Fruit fly (Drosophila melanogaster) whole organism, embryonic: ENCODE measurements around the gene CG7248.

Experiments
- Awh ChIP-seq: fragments of 200-800 bp; sonication (Bioruptor generic); IDR thresholded peaks from 2 replicates; pipeline ENCODE4, ENCODE4 v1.3.6; 2022; ENCODE audit warnings: missing biosample characterization, missing genetic modification characterization
- Bteb2 ChIP-seq: fragments of 200-800 bp; sonication (Bioruptor generic); optimal IDR thresholded peaks from 2 replicates; lab custom pipeline; 2016; ENCODE audit warnings: missing biosample characterization, missing genetic modification characterization
- CG10654 ChIP-seq: fragments of 200-800 bp; sonication (Bioruptor generic); optimal IDR thresholded peaks from 2 replicates; lab custom pipeline; 2016; ENCODE audit warnings: missing biosample characterization, missing genetic modification characterization
- CG10959 ChIP-seq: fragments of 200-800 bp; sonication (Bioruptor generic); IDR thresholded peaks from 2 replicates; pipeline ENCODE4 v1.3.6; 2022; ENCODE audit warnings: missing biosample characterization, missing genetic modification characterization
- CG11247 ChIP-seq: fragments of 200-800 bp; sonication (Bioruptor generic); IDR thresholded peaks from 2 replicates; pipeline ENCODE4 v1.3.6; 2022; ENCODE audit warnings: missing biosample characterization, missing genetic modification characterization
- CG12071 ChIP-seq: fragments of 200-800 bp; sonication (Bioruptor generic); optimal IDR thresholded peaks from 3 replicates; lab custom pipeline; 2018; ENCODE audit warnings: missing biosample characterization, mild to moderate bottlenecking, missing genetic modification characterization
- CG1233 ChIP-seq: fragments of 200-800 bp; sonication (Bioruptor generic); optimal IDR thresholded peaks from 4 replicates; lab custom pipeline; 2018; ENCODE audit warnings: missing biosample characterization, mild to moderate bottlenecking, missing genetic modification characterization
- CG12942 ChIP-seq: fragments of 200-800 bp; sonication (Bioruptor generic); optimal IDR thresholded peaks from 3 replicates; lab custom pipeline; 2016; ENCODE audit warnings: missing biosample characterization, missing genetic modification characterization
- CG14441 ChIP-seq: fragments of 200-800 bp; sonication (Bioruptor generic); IDR thresholded peaks from 2 replicates; pipeline ENCODE4 v1.3.6; 2022; ENCODE audit warnings: missing biosample characterization, missing genetic modification characterization
- CG14667 ChIP-seq: fragments of 200-800 bp; sonication (Bioruptor generic); IDR thresholded peaks from 2 replicates; pipeline ENCODE4 v1.3.6; 2022; ENCODE audit warnings: missing biosample characterization, missing genetic modification characterization
- CG15011 ChIP-seq: fragments of 200-800 bp; sonication (Bioruptor generic); optimal IDR thresholded peaks from 3 replicates; lab custom pipeline; 2018; ENCODE audit warnings: missing biosample characterization, mild to moderate bottlenecking, missing genetic modification characterization
- CG2712 ChIP-seq: fragments of 200-800 bp; optimal IDR thresholded peaks from 3 replicates; lab custom pipeline; 2019; ENCODE audit warnings: missing biosample characterization, mild to moderate bottlenecking, missing genetic modification characterization, moderate library complexity
- CG2889 ChIP-seq: fragments of 200-800 bp; sonication (Bioruptor generic); IDR thresholded peaks from 3 replicates; pipeline ENCODE4 v1.3.6; 2022; ENCODE audit warnings: missing biosample characterization, missing genetic modification characterization
- CG31224 ChIP-seq: fragments of 200-800 bp; sonication (Bioruptor generic); IDR thresholded peaks from 2 replicates; pipeline ENCODE4 v1.3.6; 2022; ENCODE audit warnings: missing biosample characterization, missing genetic modification characterization
- CG32772 ChIP-seq: fragments of 200-800 bp; sonication (Bioruptor generic); IDR thresholded peaks from 2 replicates; pipeline ENCODE4 v1.3.6; 2022; ENCODE audit warnings: missing biosample characterization, missing genetic modification characterization
- CG3407 ChIP-seq: fragments of 200-800 bp; sonication (Bioruptor generic); optimal IDR thresholded peaks from 2 replicates; lab custom pipeline; 2018; ENCODE audit warnings: missing biosample characterization, mild to moderate bottlenecking, missing genetic modification characterization
- CG3726 ChIP-seq: fragments of 200-800 bp; sonication (Bioruptor generic); IDR thresholded peaks from 3 replicates; pipeline ENCODE4, ENCODE4 v1.3.6; 2022; ENCODE audit warnings: missing biosample characterization, missing genetic modification characterization
- CG42726 ChIP-seq: fragments of 200-800 bp; sonication (Bioruptor generic); IDR thresholded peaks from 2 replicates; pipeline ENCODE4 v1.3.6; 2022; ENCODE audit warnings: missing biosample characterization, missing genetic modification characterization; ENCODE audit not compliant: partially characterized antibody
- CG43689 ChIP-seq: fragments of 200-800 bp; sonication (Bioruptor generic); IDR thresholded peaks from 2 replicates; pipeline ENCODE4 v1.3.6; 2022; ENCODE audit warnings: missing biosample characterization, missing genetic modification characterization
- CG5180 ChIP-seq: fragments of 200-800 bp; sonication (Bioruptor generic); optimal IDR thresholded peaks from 3 replicates; lab custom pipeline; 2017; ENCODE audit warnings: missing biosample characterization, missing genetic modification characterization, mild to moderate bottlenecking, moderate library complexity, missing genetic modification reagents
- CG6254 ChIP-seq: fragments of 200-800 bp; sonication (Bioruptor generic); optimal IDR thresholded peaks from 3 replicates; lab custom pipeline; 2017; ENCODE audit warnings: mild to moderate bottlenecking, missing biosample characterization, missing genetic modification reagents, missing genetic modification characterization
- CG8089 ChIP-seq: fragments of 200-800 bp; sonication (Bioruptor generic); optimal IDR thresholded peaks from 3 replicates; lab custom pipeline; 2016; ENCODE audit warnings: missing biosample characterization, missing genetic modification characterization
- CG8290 ChIP-seq, 3 experiments: fragments of 200-800 bp; sonication (Bioruptor generic); optimal IDR thresholded peaks; 2 replicates each; lab custom pipeline; 2016 to 2019; ENCODE audit warnings: missing biosample characterization in 3 of 3, missing genetic modification characterization in 3 of 3, mild to moderate bottlenecking in 2 of 3, moderate library complexity in 1 of 3
- CG9437 ChIP-seq: fragments of 200-800 bp; sonication (Bioruptor generic); optimal IDR thresholded peaks from 2 replicates; lab custom pipeline; 2018; ENCODE audit warnings: missing biosample characterization, mild to moderate bottlenecking, missing genetic modification characterization
- CG9727 ChIP-seq: fragments of 200-800 bp; sonication (Bioruptor generic); optimal IDR thresholded peaks from 3 replicates; lab custom pipeline; 2017; ENCODE audit warnings: missing biosample characterization, mild to moderate bottlenecking, missing genetic modification characterization
- D19A ChIP-seq: fragments of 200-800 bp; optimal IDR thresholded peaks from 3 replicates; lab custom pipeline; 2019; ENCODE audit warnings: missing biosample characterization, mild to moderate bottlenecking, missing genetic modification characterization, moderate library complexity
- HLH3B ChIP-seq: fragments of 200-800 bp; sonication (Bioruptor generic); IDR thresholded peaks from 2 replicates; pipeline ENCODE4 v1.3.6; 2022; ENCODE audit warnings: missing biosample characterization, missing genetic modification characterization
- HLH54F ChIP-seq: fragments of 200-800 bp; sonication (Bioruptor generic); optimal IDR thresholded peaks from 3 replicates; lab custom pipeline; 2016; ENCODE audit warnings: missing biosample characterization, missing genetic modification characterization
- Lpt ChIP-seq: fragments of >200 bp; optimal IDR thresholded peaks from 2 replicates; lab custom pipeline; 2018; ENCODE audit warnings: missing biosample characterization, missing genetic modification characterization
- Mad ChIP-seq: fragments of 200-800 bp; sonication (Bioruptor generic); optimal IDR thresholded peaks from 2 replicates; lab custom pipeline; 2016; ENCODE audit warnings: missing biosample characterization, missing genetic modification characterization
- Mes4 ChIP-seq: fragments of 200-800 bp; sonication (Bioruptor generic); optimal IDR thresholded peaks from 2 replicates; lab custom pipeline; 2016; ENCODE audit warnings: missing biosample characterization, missing genetic modification characterization
- TFAM ChIP-seq: fragments of 200-800 bp; sonication (Bioruptor generic); optimal IDR thresholded peaks from 2 replicates; lab custom pipeline; 2017; ENCODE audit warnings: missing biosample characterization, missing genetic modification characterization, inconsistent platforms
- Trl ChIP-seq, 3 experiments: fragments of >200 bp in 2 of 3; fragments of 200-800 bp in 1 of 3; sonication (Bioruptor generic) in 1 of 3; optimal IDR thresholded peaks; 2 replicates in 1 of 3; 3 replicates in 2 of 3; lab custom pipeline; 2016 to 2017; ENCODE audit warnings: missing biosample characterization in 1 of 3, missing genetic modification characterization in 1 of 3
- ase ChIP-seq: fragments of 200-800 bp; sonication (Bioruptor generic); IDR thresholded peaks from 3 replicates; pipeline ENCODE4 v1.3.6; 2022; ENCODE audit warnings: missing biosample characterization, missing genetic modification characterization
- bab2 ChIP-seq: fragments of 200-800 bp; sonication (Bioruptor generic); optimal IDR thresholded peaks from 2 replicates; lab custom pipeline; 2016; ENCODE audit warnings: missing biosample characterization, missing genetic modification characterization
- cad ChIP-seq: fragments of >200 bp; optimal IDR thresholded peaks from 2 replicates; lab custom pipeline; 2017; ENCODE audit warnings: missing biosample characterization, missing genetic modification characterization
- corto ChIP-seq: fragments of 200-800 bp; sonication (Bioruptor generic); optimal IDR thresholded peaks from 2 replicates; lab custom pipeline; 2016; ENCODE audit warnings: missing biosample characterization, mild to moderate bottlenecking, missing genetic modification characterization, moderate library complexity
- dmrt99B ChIP-seq: fragments of 200-800 bp; sonication (Bioruptor generic); optimal IDR thresholded peaks from 2 replicates; lab custom pipeline; 2018; ENCODE audit warnings: missing biosample characterization, mild to moderate bottlenecking, missing genetic modification characterization, moderate library complexity
- fd3F ChIP-seq: fragments of 200-800 bp; sonication (Bioruptor generic); optimal IDR thresholded peaks from 2 replicates; lab custom pipeline; 2018; ENCODE audit warnings: missing biosample characterization, mild to moderate bottlenecking, missing genetic modification characterization, moderate library complexity
- ftz-f1 ChIP-seq: fragments of 200-800 bp; sonication (Bioruptor generic); optimal IDR thresholded peaks from 2 replicates; lab custom pipeline; 2016; ENCODE audit warnings: missing biosample characterization, missing genetic modification characterization
- gcm ChIP-seq: fragments of 200-800 bp; sonication (Bioruptor generic); optimal IDR thresholded peaks from 2 replicates; lab custom pipeline; 2019; ENCODE audit warnings: missing biosample characterization, mild to moderate bottlenecking, missing genetic modification characterization, moderate library complexity
- gro ChIP-seq: fragments of 200-800 bp; sonication (Bioruptor generic); optimal IDR thresholded peaks from 2 replicates; lab custom pipeline; 2016; ENCODE audit warnings: missing biosample characterization, missing genetic modification characterization
- mam ChIP-seq: fragments of 200-800 bp; sonication (Bioruptor generic); optimal IDR thresholded peaks from 3 replicates; lab custom pipeline; 2016; ENCODE audit warnings: missing biosample characterization, missing genetic modification characterization
- nau ChIP-seq: fragments of 200-800 bp; sonication (Bioruptor generic); optimal IDR thresholded peaks from 3 replicates; lab custom pipeline; 2017; ENCODE audit warnings: missing biosample characterization, mild to moderate bottlenecking, missing genetic modification characterization, missing genetic modification reagents
- org-1 ChIP-seq: fragments of 200-800 bp; sonication (Bioruptor generic); optimal IDR thresholded peaks from 2 replicates; lab custom pipeline; 2017; ENCODE audit warnings: missing biosample characterization, missing genetic modification characterization
- pzg ChIP-seq: fragments of 200-800 bp; sonication (Bioruptor generic); optimal IDR thresholded peaks from 3 replicates; lab custom pipeline; 2018; ENCODE audit warnings: missing biosample characterization, mild to moderate bottlenecking, missing genetic modification characterization, moderate library complexity
- run ChIP-seq: fragments of 200-800 bp; sonication (Bioruptor generic); optimal IDR thresholded peaks from 3 replicates; lab custom pipeline; 2018; ENCODE audit warnings: missing biosample characterization, mild to moderate bottlenecking, missing genetic modification characterization
- sens-2 ChIP-seq: fragments of 200-800 bp; sonication (Bioruptor generic); IDR thresholded peaks from 2 replicates; pipeline ENCODE4 v1.3.6; 2022; ENCODE audit warnings: missing biosample characterization, missing genetic modification characterization
- sna ChIP-seq: fragments of 200-800 bp; sonication (Bioruptor generic); IDR thresholded peaks from 2 replicates; pipeline ENCODE4 v1.3.6; 2022; ENCODE audit warnings: missing biosample characterization, missing genetic modification characterization; ENCODE audit not compliant: partially characterized antibody
- trem ChIP-seq: fragments of 200-800 bp; optimal IDR thresholded peaks from 3 replicates; lab custom pipeline; 2019; ENCODE audit warnings: missing biosample characterization, mild to moderate bottlenecking, missing genetic modification characterization, moderate library complexity
- zen ChIP-seq: fragments of 200-800 bp; sonication (Bioruptor generic); optimal IDR thresholded peaks from 3 replicates; lab custom pipeline; 2018; ENCODE audit warnings: missing biosample characterization, mild to moderate bottlenecking, missing genetic modification characterization, moderate library complexity

The CG7248 gene

dm6 chr3L:11992960-11993359 is 39.1 kb downstream of the CG7248 start, which contains the start of gene viaf (continued):
- TF ChIP-seq CG5180 (GFP tag; lab: Kevin White, UChicago) (no peak), CG10959 (GFP tag; lab: Robert Waterston, UW) (no peak), CG1233 (GFP tag; lab: Kevin White, UChicago) (no peak), CG3407 (GFP tag; lab: Kevin White, UChicago) (no peak), ase (no peak; the same call in 2 of the 3 replicates), CG32772 (GFP tag; lab: Robert Waterston, UW) (no peak), gro (no peak), HLH54F (GFP tag; lab: Kevin White, UChicago) (no peak), Bteb2 (GFP tag; lab: Kevin White, UChicago) (no peak), nau (GFP tag; lab: Kevin White, UChicago) (no peak), CG9437 (GFP tag; lab: Kevin White, UChicago) (no peak), CG9727 (peak; percentile 43), CG14667 (GFP tag; lab: Robert Waterston, UW) (no peak), CG2889 (GFP tag; lab: Robert Waterston, UW) (no peak), dmrt99B (tag; lab: Kevin White, UChicago) (no peak), CG14441 (GFP tag; lab: Robert Waterston, UW) (peak; percentile 30), CG8089 (GFP tag; lab: Kevin White, UChicago) (no peak), CG10654 (GFP tag; lab: Kevin White, UChicago) (peak; percentile 49), zen (peak; percentile 30), CG12942 (GFP tag; lab: Kevin White, UChicago) (peak; percentile 42), CG43689 (GFP tag; lab: Robert Waterston, UW) (no peak), D19A (tag; lab: Kevin White, UChicago) (no peak), ftz-f1 (GFP tag; lab: Kevin White, UChicago) (no peak), Mes4 (no peak), Trl (optimal IDR thresholded peaks at IDR 0.05; lab: Kevin White, UChicago) (no peak), Trl (GFP tag; optimal IDR thresholded peaks at IDR 0.05; lab: Kevin White, UChicago) (no peak), Awh (no peak), org-1 (no peak), CG2712 (peak; percentile 79), sna (GFP tag; lab: Robert Waterston, UW) (peak; percentile 94), Lpt (GFP tag; lab: Kevin White, UChicago) (no peak), gcm (GFP tag; lab: Kevin White, UChicago) (no peak), CG11247 (GFP tag; lab: Robert Waterston, UW) (peak; percentile 25; the same call in 1 of the 2 replicates), CG3726 (GFP tag; lab: Robert Waterston, UW) (no peak), pzg (GFP tag; lab: Kevin White, UChicago) (peak; percentile 62), CG42726 (GFP tag; lab: Robert Waterston, UW) (peak; percentile 91), CG6254 (GFP tag; lab: Kevin White, UChicago) (no peak), cad (GFP tag; lab: Kevin White, UChicago) (no peak), corto (GFP tag; lab: Kevin White, UChicago) (no peak), CG8290 (GFP tag; optimal IDR thresholded peaks at IDR 0.05; lab: Kevin White, UChicago) (no peak), CG8290 (tag; optimal IDR thresholded peaks at IDR 0.05; lab: Kevin White, UChicago) (no peak), TFAM (GFP tag; lab: Kevin White, UChicago) (no peak), CG15011 (no peak), run (tag; lab: Kevin White, UChicago) (no peak), Mad (no peak), sens-2 (GFP tag; lab: Robert Waterston, UW) (no peak), HLH3B (peak; percentile 42; the same call in 1 of the 2 replicates), trem (tag; lab: Kevin White, UChicago) (peak; percentile 67), CG31224 (GFP tag; lab: Robert Waterston, UW) (no peak), mam (peak; percentile 31), fd3F (peak; percentile 30), CG12071 (GFP tag; lab: Kevin White, UChicago) (no peak), bab2 (GFP tag; lab: Kevin White, UChicago) (peak; percentile 18)
